Fruit fly (Drosophila melanogaster): Measurements from ENCODE around the gene ctrip.

The ctrip gene

dm6 chr3R:4739492-4740431, 72.1 kb downstream of the ctrip start (continued):
- TF ChIP-seq CG2678 (tag; optimal IDR thresholded peaks at IDR 0.05), result peak; percentile 93
- peak; percentile 70 for TF ChIP-seq gsb-n (tag; optimal IDR thresholded peaks at IDR 0.05)
- TF ChIP-seq CG12744 (GFP tag; optimal IDR thresholded peaks at IDR 0.05), result peak; percentile 59
- TF ChIP-seq NfI (GFP tag; optimal IDR thresholded peaks at IDR 0.05), result peak; percentile 84
- TF ChIP-seq esg (GFP tag; conservative IDR thresholded peaks at IDR 0.05), result no peak
- peak; percentile 51 for TF ChIP-seq nerfin-1 (tag; optimal IDR thresholded peaks at IDR 0.05)
- peak; percentile 71 for TF ChIP-seq Blimp-1 (GFP tag; optimal IDR thresholded peaks at IDR 0.05)
- TF ChIP-seq CG7786 (GFP tag; optimal IDR thresholded peaks at IDR 0.05), result peak; percentile 83
- peak; percentile 6 for TF ChIP-seq ac (GFP tag; optimal IDR thresholded peaks at IDR 0.05)
- peak; percentile 75 for TF ChIP-seq CG12942 (GFP tag; optimal IDR thresholded peaks at IDR 0.05)
- TF ChIP-seq CG16863 (GFP tag; optimal IDR thresholded peaks at IDR 0.05), result peak; percentile 90
- TF ChIP-seq CG11247 (GFP tag; IDR thresholded peaks at IDR 0.05), result no peak
- TF ChIP-seq Xbp1 (GFP tag; optimal IDR thresholded peaks at IDR 0.05), result peak; percentile 88
- TF ChIP-seq wdn (GFP tag; IDR thresholded peaks at IDR 0.05), result no peak
- peak; percentile 74 for TF ChIP-seq NC2β (GFP tag; optimal IDR thresholded peaks at IDR 0.05)
- TF ChIP-seq CG1233 (GFP tag; optimal IDR thresholded peaks at IDR 0.05), result peak; percentile 89
- TF ChIP-seq CG4617 (GFP tag; optimal IDR thresholded peaks at IDR 0.05; ENCODE audit: borderline replicate concordance), result peak; percentile 67
- TF ChIP-seq CG15011 (GFP tag; optimal IDR thresholded peaks at IDR 0.05), result peak; percentile 78
- TF ChIP-seq tap (tag; optimal IDR thresholded peaks at IDR 0.05), result peak; percentile 36
- TF ChIP-seq CG8944 (GFP tag; optimal IDR thresholded peaks at IDR 0.05), result peak; percentile 84
- peak; percentile 71 for TF ChIP-seq D19A (tag; optimal IDR thresholded peaks at IDR 0.05)
- no peak for TF ChIP-seq CG2199 (GFP tag; IDR thresholded peaks at IDR 0.05)
- peak; percentile 57 for TF ChIP-seq croc (GFP tag; conservative IDR thresholded peaks at IDR 0.05)
- TF ChIP-seq CG31365 (tag; optimal IDR thresholded peaks at IDR 0.05), result no peak
- peak; percentile 64 for TF ChIP-seq crc (GFP tag; optimal IDR thresholded peaks at IDR 0.05)
- no peak for TF ChIP-seq HLH4C (GFP tag; IDR thresholded peaks at IDR 0.05; ENCODE audit: partially characterized antibody)
- peak; percentile 65 for TF ChIP-seq PHDP (tag; optimal IDR thresholded peaks at IDR 0.05)
- peak; percentile 86 for TF ChIP-seq CG14710 (tag; optimal IDR thresholded peaks at IDR 0.05)
- TF ChIP-seq Eip74EF (GFP tag; optimal IDR thresholded peaks at IDR 0.05), result peak in 1 of 2 experiments; percentile 75
- TF ChIP-seq h (optimal IDR thresholded peaks at IDR 0.05), result no peak
- TF ChIP-seq bowl (GFP tag; IDR thresholded peaks at IDR 0.05), result no peak
- TF ChIP-seq eve (GFP tag; optimal IDR thresholded peaks at IDR 0.05), result peak in 1 of 2 experiments; percentile 96
- no peak for TF ChIP-seq CG31224 (GFP tag; IDR thresholded peaks at IDR 0.05)
- peak; percentile 32 for TF ChIP-seq CG31388 (GFP tag; optimal IDR thresholded peaks at IDR 0.05)
- peak; percentile 17 for TF ChIP-seq pzg (GFP tag; optimal IDR thresholded peaks at IDR 0.05)
- TF ChIP-seq Dll (GFP tag; IDR thresholded peaks at IDR 0.05; ENCODE audit: partially characterized antibody), result no peak
- peak; percentile 89 for TF ChIP-seq CG13424 (tag; optimal IDR thresholded peaks at IDR 0.05)
- TF ChIP-seq lmd (GFP tag; IDR thresholded peaks at IDR 0.05), result no peak
- peak; percentile 87 for TF ChIP-seq CG10543 (GFP tag; optimal IDR thresholded peaks at IDR 0.05)
- peak; percentile 81 for TF ChIP-seq CG17359 (tag; optimal IDR thresholded peaks at IDR 0.05)
- peak; percentile 81 for TF ChIP-seq fu2 (GFP tag; optimal IDR thresholded peaks at IDR 0.05)
- peak; percentile 72 for TF ChIP-seq cato (GFP tag; optimal IDR thresholded peaks at IDR 0.05; ENCODE audit: borderline replicate concordance)
- peak; percentile 26 for TF ChIP-seq CG12155 (GFP tag; optimal IDR thresholded peaks at IDR 0.05)
- TF ChIP-seq ERR (GFP tag; optimal IDR thresholded peaks at IDR 0.05), result peak; percentile 41
- peak; percentile 30 for TF ChIP-seq HmgZ (tag; optimal IDR thresholded peaks at IDR 0.05)
- peak; percentile 66 for TF ChIP-seq CG18764 (GFP tag; optimal IDR thresholded peaks at IDR 0.05)
- TF ChIP-seq bigmax (GFP tag; optimal IDR thresholded peaks at IDR 0.05), result no peak
- peak; percentile 89 for TF ChIP-seq pum (GFP tag; optimal IDR thresholded peaks at IDR 0.05)
